Worm (Caenorhabditis elegans): Measurements from ENCODE around the gene H02F09.3.

H02F09.3 gene

ce11 chrX:1538830-1539229 lies 29.6 kb upstream of the H02F09.3 start:
- no peak for TF ChIP-seq ztf-23 (GFP tag; IDR thresholded peaks at IDR 0.05)
- no peak for TF ChIP-seq T22C8.4 (GFP tag; IDR thresholded peaks at IDR 0.05)
- TF ChIP-seq ztf-29 (GFP tag; IDR thresholded peaks at IDR 0.05): no peak
- no peak for TF ChIP-seq flt-1 (GFP tag; IDR thresholded peaks at IDR 0.05)
- TF ChIP-seq cog-1 (tag; optimal IDR thresholded peaks at IDR 0.05): no peak
- TF ChIP-seq tab-1 (GFP tag; IDR thresholded peaks at IDR 0.05): no peak
- TF ChIP-seq ref-1 (GFP tag; conservative IDR thresholded peaks at IDR 0.05): no peak
- no peak for TF ChIP-seq med-1 (GFP tag; optimal IDR thresholded peaks at IDR 0.05; ENCODE audit: insufficient read depth)
- no peak for TF ChIP-seq klf-2 (GFP tag; conservative IDR thresholded peaks at IDR 0.05)

DNA sequence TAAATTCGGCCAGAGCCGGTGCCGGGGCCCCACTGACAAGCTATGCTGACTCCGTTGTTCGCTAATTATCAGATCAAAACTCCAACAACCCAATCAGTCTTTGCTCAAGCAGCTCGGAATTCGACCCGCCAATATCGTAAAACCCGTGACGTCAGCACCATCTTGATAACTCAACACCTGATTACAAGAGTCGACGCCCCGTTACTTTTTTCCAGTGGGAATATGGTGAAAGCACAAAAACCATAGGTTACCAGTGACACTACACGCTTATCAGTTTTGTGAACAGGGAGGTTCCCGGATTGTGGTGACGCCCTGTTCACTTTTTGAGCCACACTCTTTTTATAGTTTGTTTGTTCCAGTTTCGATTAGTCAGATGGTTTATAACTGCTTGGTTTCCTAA lies 27.4 kb upstream of the H02F09.3 start:
- no peak for TF ChIP-seq klf-2 (GFP tag; conservative IDR thresholded peaks at IDR 0.05)
- no peak for TF ChIP-seq flt-1 (GFP tag; IDR thresholded peaks at IDR 0.05)
- no peak for TF ChIP-seq med-1 (GFP tag; optimal IDR thresholded peaks at IDR 0.05; ENCODE audit: insufficient read depth)
- no peak for TF ChIP-seq tab-1 (GFP tag; IDR thresholded peaks at IDR 0.05)
- no peak for TF ChIP-seq ztf-29 (GFP tag; IDR thresholded peaks at IDR 0.05)
- no peak for TF ChIP-seq ztf-23 (GFP tag; IDR thresholded peaks at IDR 0.05)
- TF ChIP-seq ref-1 (GFP tag; conservative IDR thresholded peaks at IDR 0.05): no peak
- no peak for TF ChIP-seq cog-1 (tag; optimal IDR thresholded peaks at IDR 0.05)
- no peak for TF ChIP-seq T22C8.4 (GFP tag; IDR thresholded peaks at IDR 0.05)

ce11 chrX:1543432-1543831 lies 25.0 kb upstream of the H02F09.3 start:
- no peak for TF ChIP-seq klf-2 (GFP tag; conservative IDR thresholded peaks at IDR 0.05)
- TF ChIP-seq T22C8.4 (GFP tag; IDR thresholded peaks at IDR 0.05): no peak
- no peak for TF ChIP-seq ztf-23 (GFP tag; IDR thresholded peaks at IDR 0.05)
- no peak for TF ChIP-seq flt-1 (GFP tag; IDR thresholded peaks at IDR 0.05)
- TF ChIP-seq med-1 (GFP tag; optimal IDR thresholded peaks at IDR 0.05; ENCODE audit: insufficient read depth): no peak
- no peak for TF ChIP-seq ztf-29 (GFP tag; IDR thresholded peaks at IDR 0.05)
- TF ChIP-seq cog-1 (tag; optimal IDR thresholded peaks at IDR 0.05): no peak
- no peak for TF ChIP-seq tab-1 (GFP tag; IDR thresholded peaks at IDR 0.05)
- no peak for TF ChIP-seq ref-1 (GFP tag; conservative IDR thresholded peaks at IDR 0.05)

- TF ChIP-seq cog-1 (tag; optimal IDR thresholded peaks at IDR 0.05): no peak
These were observed 21.5 kb upstream of the H02F09.3 start, which contains the start of gene K06A9.1 for ce11 chrX:1546878-1547555. Gene K06A9.1 (plus strand): TSS chrX:1547505.

- TF ChIP-seq ref-1 (GFP tag; conservative IDR thresholded peaks at IDR 0.05) (no peak), med-1 (GFP tag; optimal IDR thresholded peaks at IDR 0.05; ENCODE audit: insufficient read depth) (no peak), cog-1 (tag; optimal IDR thresholded peaks at IDR 0.05) (no peak), flt-1 (GFP tag; IDR thresholded peaks at IDR 0.05) (no peak), ztf-23 (GFP tag; IDR thresholded peaks at IDR 0.05) (no peak), tab-1 (GFP tag; IDR thresholded peaks at IDR 0.05) (no peak), klf-2 (GFP tag; conservative IDR thresholded peaks at IDR 0.05) (no peak), ztf-29 (GFP tag; IDR thresholded peaks at IDR 0.05) (no peak), T22C8.4 (GFP tag; IDR thresholded peaks at IDR 0.05) (no peak)
These were observed 19.4 kb upstream of the H02F09.3 start for ce11 chrX:1549095-1549494.

- TF ChIP-seq ref-1 (GFP tag; conservative IDR thresholded peaks at IDR 0.05) (no peak), ztf-23 (GFP tag; IDR thresholded peaks at IDR 0.05) (no peak), med-1 (GFP tag; optimal IDR thresholded peaks at IDR 0.05; ENCODE audit: insufficient read depth) (no peak), cog-1 (tag; optimal IDR thresholded peaks at IDR 0.05) (no peak), tab-1 (GFP tag; IDR thresholded peaks at IDR 0.05) (no peak), ztf-29 (GFP tag; IDR thresholded peaks at IDR 0.05) (no peak), flt-1 (GFP tag; IDR thresholded peaks at IDR 0.05) (no peak), klf-2 (GFP tag; conservative IDR thresholded peaks at IDR 0.05) (no peak), T22C8.4 (GFP tag; IDR thresholded peaks at IDR 0.05) (no peak)
These were observed 11.6 kb upstream of the H02F09.3 start for ce11 chrX:1556917-1557316.

DNA sequence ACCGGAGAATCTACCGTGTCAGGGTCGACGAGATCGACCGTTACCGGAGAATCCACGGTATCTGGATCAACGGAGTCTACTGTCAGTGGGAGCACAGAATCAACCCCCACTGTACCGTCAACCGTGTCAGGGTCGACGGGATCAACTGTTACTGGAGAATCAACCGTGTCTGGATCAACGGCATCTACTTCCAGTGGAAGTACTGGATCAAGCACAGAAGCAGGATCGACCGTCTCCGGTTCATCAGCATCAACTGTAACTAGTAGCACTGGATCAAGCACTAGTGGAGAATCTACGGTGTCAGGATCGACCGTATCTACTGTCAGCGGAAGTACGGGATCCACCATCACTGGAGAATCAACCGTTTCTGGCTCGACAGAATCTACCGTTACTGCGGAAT lies 3.5 kb downstream of the H02F09.3 start, which contains the start of gene H02F09.2:
H02F09.2 (plus strand) TSS at position 301 of the 400 bp plus-strand sequence.
- no peak for TF ChIP-seq ztf-23 (GFP tag; IDR thresholded peaks at IDR 0.05)
- TF ChIP-seq ztf-29 (GFP tag; IDR thresholded peaks at IDR 0.05): no peak
- no peak for TF ChIP-seq tab-1 (GFP tag; IDR thresholded peaks at IDR 0.05)
- no peak for TF ChIP-seq T22C8.4 (GFP tag; IDR thresholded peaks at IDR 0.05)
- no peak for TF ChIP-seq flt-1 (GFP tag; IDR thresholded peaks at IDR 0.05)
- TF ChIP-seq ref-1 (GFP tag; conservative IDR thresholded peaks at IDR 0.05): no peak
- no peak for TF ChIP-seq klf-2 (GFP tag; conservative IDR thresholded peaks at IDR 0.05)
- no peak for TF ChIP-seq cog-1 (tag; optimal IDR thresholded peaks at IDR 0.05)
- TF ChIP-seq med-1 (GFP tag; optimal IDR thresholded peaks at IDR 0.05; ENCODE audit: insufficient read depth): no peak

- TF ChIP-seq flt-1 (GFP tag; IDR thresholded peaks at IDR 0.05) (no peak), T22C8.4 (GFP tag; IDR thresholded peaks at IDR 0.05) (no peak), ztf-29 (GFP tag; IDR thresholded peaks at IDR 0.05) (no peak), ref-1 (GFP tag; conservative IDR thresholded peaks at IDR 0.05) (no peak)
These were observed 7.9 kb downstream of the H02F09.3 start, which contains the start of gene wrt-9 for ce11 chrX:1576337-1576736. Gene wrt-9 (plus strand): TSS chrX:1576637.

DNA sequence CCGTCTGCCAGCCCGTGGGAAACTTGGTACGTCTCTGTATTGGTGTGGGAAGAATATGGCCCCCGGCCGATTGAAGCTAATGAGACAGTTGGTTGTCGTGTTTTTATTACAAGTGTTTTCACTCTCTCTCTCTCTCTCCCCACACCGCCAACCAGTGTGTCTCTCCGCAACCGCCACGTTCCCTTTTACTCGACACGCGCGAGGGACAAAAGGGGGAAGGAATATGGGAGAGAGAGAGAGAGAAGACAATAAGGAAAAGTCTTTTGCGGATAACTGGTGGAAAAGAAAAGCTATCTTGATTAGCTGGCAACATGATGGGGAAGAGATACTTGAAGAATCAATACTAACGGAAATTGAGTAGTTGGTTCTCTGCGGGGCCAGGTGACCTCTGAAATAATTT lies 10.2 kb downstream of the H02F09.3 start:
- TF ChIP-seq med-1 (GFP tag; optimal IDR thresholded peaks at IDR 0.05; ENCODE audit: insufficient read depth): no peak
- no peak for TF ChIP-seq klf-2 (GFP tag; conservative IDR thresholded peaks at IDR 0.05)
- TF ChIP-seq ref-1 (GFP tag; conservative IDR thresholded peaks at IDR 0.05): no peak
- TF ChIP-seq flt-1 (GFP tag; IDR thresholded peaks at IDR 0.05): no peak
- no peak for TF ChIP-seq cog-1 (tag; optimal IDR thresholded peaks at IDR 0.05)
- no peak for TF ChIP-seq ztf-29 (GFP tag; IDR thresholded peaks at IDR 0.05)
- TF ChIP-seq ztf-23 (GFP tag; IDR thresholded peaks at IDR 0.05): no peak
- no peak for TF ChIP-seq T22C8.4 (GFP tag; IDR thresholded peaks at IDR 0.05)

DNA sequence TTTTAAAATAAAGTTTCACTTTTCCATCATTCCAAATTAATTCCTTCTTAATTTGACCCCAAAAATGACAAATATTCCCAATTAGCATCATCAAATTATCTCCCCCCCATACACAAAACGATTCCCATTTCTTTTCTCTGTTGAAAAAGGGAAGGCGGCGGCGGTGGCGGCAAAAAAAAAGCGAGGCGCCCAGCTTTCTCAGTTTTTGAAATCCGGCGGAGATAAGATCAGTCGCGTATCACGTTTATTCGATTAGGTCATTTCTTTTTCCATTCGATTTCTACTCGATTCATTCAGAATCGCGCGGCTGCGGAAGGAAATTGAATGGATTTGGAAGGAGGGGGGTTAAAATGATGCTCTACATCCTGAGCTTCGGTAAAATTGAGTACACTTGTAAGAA lies 15.5 kb downstream of the H02F09.3 start:
- TF ChIP-seq med-1 (GFP tag; optimal IDR thresholded peaks at IDR 0.05; ENCODE audit: insufficient read depth): no peak
- no peak for TF ChIP-seq cog-1 (tag; optimal IDR thresholded peaks at IDR 0.05)
- no peak for TF ChIP-seq ref-1 (GFP tag; conservative IDR thresholded peaks at IDR 0.05)
- no peak for TF ChIP-seq flt-1 (GFP tag; IDR thresholded peaks at IDR 0.05)
- no peak for TF ChIP-seq klf-2 (GFP tag; conservative IDR thresholded peaks at IDR 0.05)
- no peak for TF ChIP-seq ztf-23 (GFP tag; IDR thresholded peaks at IDR 0.05)
- TF ChIP-seq tab-1 (GFP tag; IDR thresholded peaks at IDR 0.05): no peak
- no peak for TF ChIP-seq T22C8.4 (GFP tag; IDR thresholded peaks at IDR 0.05)
- TF ChIP-seq ztf-29 (GFP tag; IDR thresholded peaks at IDR 0.05): no peak

Measured in whole organism, midembryonic.